Worm (Caenorhabditis elegans): Measurements from ENCODE around the gene xtr-2.

Gene xtr-2

ce11 chrX:12315268-12315667 is at the start of gene xtr-2:
TSS of gene xtr-2 (plus strand) at chrX:12315568.
- TF ChIP-seq ceh-13 (GFP tag; optimal IDR thresholded peaks at IDR 0.05) (no peak), flt-1 (GFP tag; IDR thresholded peaks at IDR 0.05) (no peak), tra-4 (tag; optimal IDR thresholded peaks at IDR 0.05) (no peak), B0310.2 (tag; optimal IDR thresholded peaks at IDR 0.05) (no peak), scrt-1 (GFP tag; IDR thresholded peaks at IDR 0.05) (no peak), hnd-1 (tag; optimal IDR thresholded peaks at IDR 0.05) (no peak), tbx-11 (GFP tag; IDR thresholded peaks at IDR 0.05) (no peak), hmg-4 (GFP tag; optimal IDR thresholded peaks at IDR 0.05) (no peak), ceh-36 (tag; optimal IDR thresholded peaks at IDR 0.05) (no peak), aly-1 (tag; optimal IDR thresholded peaks at IDR 0.05) (no peak), pes-1 (GFP tag; IDR thresholded peaks at IDR 0.05) (no peak)

- no peak for TF ChIP-seq ceh-13 (GFP tag; optimal IDR thresholded peaks at IDR 0.05)
- TF ChIP-seq F13C5.2 (tag; optimal IDR thresholded peaks at IDR 0.05) = no peak
- TF ChIP-seq hnd-1 (tag; optimal IDR thresholded peaks at IDR 0.05) = no peak
- TF ChIP-seq tbx-11 (GFP tag; IDR thresholded peaks at IDR 0.05) = no peak
- no peak for TF ChIP-seq scrt-1 (GFP tag; IDR thresholded peaks at IDR 0.05)
- no peak for TF ChIP-seq tra-4 (tag; optimal IDR thresholded peaks at IDR 0.05)
- TF ChIP-seq pes-1 (GFP tag; IDR thresholded peaks at IDR 0.05) = no peak
- no peak for TF ChIP-seq ceh-36 (tag; optimal IDR thresholded peaks at IDR 0.05)
- no peak for TF ChIP-seq sea-1 (GFP tag; conservative IDR thresholded peaks at IDR 0.05)
Observed at ce11 chrX:12270841-12271240, 44.5 kb upstream of the xtr-2 start, which contains the start of gene otpl-8. TSS of gene otpl-8 (minus strand) at chrX:12270941.

ce11 chrX:12273870-12274269 is 41.5 kb upstream of the xtr-2 start, which contains the start of gene H19J13.2:
TSS of gene H19J13.2 (minus strand) at chrX:12273970.
- TF ChIP-seq aly-1 (tag; optimal IDR thresholded peaks at IDR 0.05) (no peak), scrt-1 (GFP tag; IDR thresholded peaks at IDR 0.05) (no peak), ceh-36 (tag; optimal IDR thresholded peaks at IDR 0.05) (no peak), ama-1 (optimal IDR thresholded peaks at IDR 0.05) (no peak), sea-1 (GFP tag; conservative IDR thresholded peaks at IDR 0.05) (no peak), tbx-37 (GFP tag; conservative IDR thresholded peaks at IDR 0.05) (no peak), hmg-4 (GFP tag; optimal IDR thresholded peaks at IDR 0.05) (no peak), F13C5.2 (tag; optimal IDR thresholded peaks at IDR 0.05) (no peak), flt-1 (GFP tag; IDR thresholded peaks at IDR 0.05) (no peak), ets-7 (tag; optimal IDR thresholded peaks at IDR 0.05) (no peak), pes-1 (GFP tag; IDR thresholded peaks at IDR 0.05) (no peak), hnd-1 (tag; optimal IDR thresholded peaks at IDR 0.05) (no peak), hmbx-1 (tag; optimal IDR thresholded peaks at IDR 0.05) (no peak), B0310.2 (tag; optimal IDR thresholded peaks at IDR 0.05) (no peak), tbx-11 (GFP tag; IDR thresholded peaks at IDR 0.05) (no peak), ceh-13 (GFP tag; optimal IDR thresholded peaks at IDR 0.05) (no peak), tra-4 (tag; optimal IDR thresholded peaks at IDR 0.05) (no peak)

ce11 chrX:12275577-12275976 is 39.8 kb upstream of the xtr-2 start, which contains the start of gene C04B4.6:
TSS of gene C04B4.6 (minus strand) at chrX:12275677.
- TF ChIP-seq hnd-1 (tag; optimal IDR thresholded peaks at IDR 0.05) (no peak), ceh-13 (GFP tag; optimal IDR thresholded peaks at IDR 0.05) (no peak), ets-7 (tag; optimal IDR thresholded peaks at IDR 0.05) (no peak), scrt-1 (GFP tag; IDR thresholded peaks at IDR 0.05) (no peak), ama-1 (optimal IDR thresholded peaks at IDR 0.05) (no peak), ceh-36 (tag; optimal IDR thresholded peaks at IDR 0.05) (no peak), B0310.2 (tag; optimal IDR thresholded peaks at IDR 0.05) (no peak), F13C5.2 (tag; optimal IDR thresholded peaks at IDR 0.05) (no peak), flt-1 (GFP tag; IDR thresholded peaks at IDR 0.05) (no peak), tra-4 (tag; optimal IDR thresholded peaks at IDR 0.05) (no peak), aly-1 (tag; optimal IDR thresholded peaks at IDR 0.05) (no peak), hmbx-1 (tag; optimal IDR thresholded peaks at IDR 0.05) (no peak), tbx-11 (GFP tag; IDR thresholded peaks at IDR 0.05) (no peak)

- no peak for TF ChIP-seq scrt-1 (GFP tag; IDR thresholded peaks at IDR 0.05)
- no peak for TF ChIP-seq tbx-37 (GFP tag; conservative IDR thresholded peaks at IDR 0.05)
- TF ChIP-seq ceh-36 (tag; optimal IDR thresholded peaks at IDR 0.05) = no peak
- no peak for TF ChIP-seq aly-1 (tag; optimal IDR thresholded peaks at IDR 0.05)
- no peak for TF ChIP-seq hnd-1 (tag; optimal IDR thresholded peaks at IDR 0.05)
- no peak for TF ChIP-seq hmg-4 (GFP tag; optimal IDR thresholded peaks at IDR 0.05)
- no peak for TF ChIP-seq tbx-11 (GFP tag; IDR thresholded peaks at IDR 0.05)
- TF ChIP-seq ama-1 (optimal IDR thresholded peaks at IDR 0.05) = no peak
- no peak for TF ChIP-seq B0310.2 (tag; optimal IDR thresholded peaks at IDR 0.05)
- no peak for TF ChIP-seq hmbx-1 (tag; optimal IDR thresholded peaks at IDR 0.05)
- no peak for TF ChIP-seq pes-1 (GFP tag; IDR thresholded peaks at IDR 0.05)
- TF ChIP-seq flt-1 (GFP tag; IDR thresholded peaks at IDR 0.05) = no peak
- TF ChIP-seq F13C5.2 (tag; optimal IDR thresholded peaks at IDR 0.05) = no peak
Observed at ce11 chrX:12280477-12280876, 34.9 kb upstream of the xtr-2 start, which contains the start of gene C04B4.1. TSS of gene C04B4.1 (plus strand) at chrX:12280777.

- no peak for TF ChIP-seq hnd-1 (tag; optimal IDR thresholded peaks at IDR 0.05)
- TF ChIP-seq ama-1 (optimal IDR thresholded peaks at IDR 0.05) = no peak
- TF ChIP-seq ceh-13 (GFP tag; optimal IDR thresholded peaks at IDR 0.05) = no peak
- no peak for TF ChIP-seq B0310.2 (tag; optimal IDR thresholded peaks at IDR 0.05)
- no peak for TF ChIP-seq pes-1 (GFP tag; IDR thresholded peaks at IDR 0.05)
- no peak for TF ChIP-seq hmbx-1 (tag; optimal IDR thresholded peaks at IDR 0.05)
- TF ChIP-seq tra-4 (tag; optimal IDR thresholded peaks at IDR 0.05) = no peak
- no peak for TF ChIP-seq sea-1 (GFP tag; conservative IDR thresholded peaks at IDR 0.05)
- no peak for TF ChIP-seq aly-1 (tag; optimal IDR thresholded peaks at IDR 0.05)
- no peak for TF ChIP-seq scrt-1 (GFP tag; IDR thresholded peaks at IDR 0.05)
- TF ChIP-seq hmg-4 (GFP tag; optimal IDR thresholded peaks at IDR 0.05) = no peak
- no peak for TF ChIP-seq tbx-37 (GFP tag; conservative IDR thresholded peaks at IDR 0.05)
- no peak for TF ChIP-seq flt-1 (GFP tag; IDR thresholded peaks at IDR 0.05)
- no peak for TF ChIP-seq ceh-36 (tag; optimal IDR thresholded peaks at IDR 0.05)
- no peak for TF ChIP-seq ets-7 (tag; optimal IDR thresholded peaks at IDR 0.05)
Observed at ce11 chrX:12282911-12283310, 32.5 kb upstream of the xtr-2 start, which contains the start of gene C04B4.2. TSS of gene C04B4.2 (plus strand) at chrX:12283281.

- TF ChIP-seq B0310.2 (tag; optimal IDR thresholded peaks at IDR 0.05) (no peak), flt-1 (GFP tag; IDR thresholded peaks at IDR 0.05) (no peak), F13C5.2 (tag; optimal IDR thresholded peaks at IDR 0.05) (no peak), scrt-1 (GFP tag; IDR thresholded peaks at IDR 0.05) (no peak)
Observed at ce11 chrX:12284161-12284560, 31.2 kb upstream of the xtr-2 start.

Measured in whole organism, early embryonic.